Fruit fly (Drosophila melanogaster) whole organism, prepupa: ENCODE results near the gene Muc68E.

Experiments used
- Blimp-1 ChIP-seq: fragments of 200-800 bp; sonication (Bioruptor generic); optimal IDR thresholded peaks from 3 replicates; lab custom pipeline; 2017; ENCODE audit warnings: missing biosample characterization, missing genetic modification characterization, mild to moderate bottlenecking, moderate library complexity, missing genetic modification reagents
- CG10669 ChIP-seq: fragments of 200-800 bp; sonication (Bioruptor generic); optimal IDR thresholded peaks from 3 replicates; lab custom pipeline; 2018; ENCODE audit warnings: missing biosample characterization, mild to moderate bottlenecking, missing genetic modification characterization, moderate library complexity
- CG11902 ChIP-seq: fragments of 200-800 bp; sonication (Bioruptor generic); optimal IDR thresholded peaks from 3 replicates; lab custom pipeline; 2016; ENCODE audit warnings: missing biosample characterization, missing genetic modification characterization
- CG1621 ChIP-seq: fragments of 200-800 bp; sonication (Bioruptor generic); optimal IDR thresholded peaks from 3 replicates; lab custom pipeline; 2018; ENCODE audit warnings: missing biosample characterization, mild to moderate bottlenecking, missing genetic modification characterization
- CG3032 ChIP-seq: fragments of 200-800 bp; optimal IDR thresholded peaks from 2 replicates; lab custom pipeline; 2019; ENCODE audit warnings: missing biosample characterization, mild to moderate bottlenecking, missing genetic modification characterization, moderate library complexity
- CG34406 ChIP-seq: fragments of 200-800 bp; sonication (Bioruptor generic); optimal IDR thresholded peaks from 3 replicates; lab custom pipeline; 2016; ENCODE audit warnings: missing biosample characterization, missing genetic modification characterization
- CG3919 ChIP-seq: fragments of 200-800 bp; sonication (Bioruptor generic); optimal IDR thresholded peaks from 3 replicates; lab custom pipeline; 2016; ENCODE audit warnings: missing biosample characterization, missing genetic modification characterization
- CG4318 ChIP-seq: fragments of 200-800 bp; sonication (Bioruptor generic); optimal IDR thresholded peaks from 3 replicates; lab custom pipeline; 2017; ENCODE audit warnings: missing biosample characterization, mild to moderate bottlenecking, missing genetic modification characterization
- CG6163 ChIP-seq: fragments of 200-800 bp; sonication (Bioruptor generic); IDR thresholded peaks from 3 replicates; pipeline ENCODE4 v1.3.6; 2022; ENCODE audit warnings: missing biosample characterization, missing genetic modification characterization
- CG6276 ChIP-seq: fragments of 200-800 bp; sonication (Bioruptor generic); optimal IDR thresholded peaks from 2 replicates; lab custom pipeline; 2017; ENCODE audit warnings: missing biosample characterization, mild to moderate bottlenecking, missing genetic modification characterization
- CG6808 ChIP-seq: fragments of 200-800 bp; sonication (Bioruptor generic); optimal IDR thresholded peaks from 3 replicates; lab custom pipeline; 2017; ENCODE audit warnings: missing biosample characterization, missing genetic modification characterization, mild to moderate bottlenecking, moderate library complexity, missing genetic modification reagents
- CG6854 ChIP-seq: fragments of 200-800 bp; sonication (Bioruptor generic); optimal IDR thresholded peaks from 2 replicates; lab custom pipeline; 2017; ENCODE audit warnings: missing biosample characterization, mild to moderate bottlenecking, missing genetic modification characterization
- CG7368 ChIP-seq: fragments of 200-800 bp; sonication (Bioruptor generic); optimal IDR thresholded peaks from 3 replicates; lab custom pipeline; 2016; ENCODE audit warnings: missing biosample characterization, missing genetic modification characterization
- CG8119 ChIP-seq: fragments of 200-800 bp; sonication (Bioruptor generic); IDR thresholded peaks from 3 replicates; pipeline ENCODE4 v1.3.6; 2022; ENCODE audit warnings: missing biosample characterization, missing genetic modification characterization
- CG8319 ChIP-seq: fragments of 200-800 bp; sonication (Bioruptor generic); optimal IDR thresholded peaks from 3 replicates; lab custom pipeline; 2016; ENCODE audit warnings: missing biosample characterization, missing genetic modification characterization
- CG8632 ChIP-seq: fragments of 200-800 bp; sonication (Bioruptor generic); optimal IDR thresholded peaks from 3 replicates; lab custom pipeline; 2016; ENCODE audit warnings: missing biosample characterization, missing genetic modification characterization
- Eip75B ChIP-seq: fragments of 200-800 bp; sonication (Bioruptor generic); optimal IDR thresholded peaks from 3 replicates; lab custom pipeline; 2016; ENCODE audit warnings: missing biosample characterization, missing genetic modification characterization
- Eip93F ChIP-seq: fragments of 200-800 bp; sonication (Bioruptor generic); optimal IDR thresholded peaks from 2 replicates; lab custom pipeline; 2016; ENCODE audit warnings: missing biosample characterization, mild to moderate bottlenecking, missing genetic modification characterization
- Gug ChIP-seq: fragments of 200-800 bp; sonication (Bioruptor generic); IDR thresholded peaks from 2 replicates; pipeline ENCODE4 v1.3.6; 2022; ENCODE audit warnings: missing biosample characterization, missing genetic modification characterization
- Hr38 ChIP-seq: sonication (Bioruptor generic); optimal IDR thresholded peaks from 2 replicates; lab custom pipeline; 2016; ENCODE audit warnings: missing biosample characterization, missing genetic modification characterization
- Lpt ChIP-seq: fragments of 200-800 bp; sonication (Bioruptor generic); optimal IDR thresholded peaks from 3 replicates; lab custom pipeline; 2016; ENCODE audit warnings: missing biosample characterization, missing genetic modification characterization
- OdsH ChIP-seq: fragments of 200-800 bp; sonication (Bioruptor generic); optimal IDR thresholded peaks from 3 replicates; lab custom pipeline; 2016; ENCODE audit warnings: missing biosample characterization, missing genetic modification characterization
- Sox15 ChIP-seq: fragments of 200-800 bp; sonication (Bioruptor generic); optimal IDR thresholded peaks from 3 replicates; lab custom pipeline; 2016; ENCODE audit warnings: missing biosample characterization, missing genetic modification characterization
- achi ChIP-seq: fragments of 200-800 bp; sonication (Bioruptor generic); optimal IDR thresholded peaks from 3 replicates; lab custom pipeline; 2016; ENCODE audit warnings: missing biosample characterization, missing genetic modification characterization
- cyc ChIP-seq: fragments of 200-800 bp; sonication (Bioruptor generic); optimal IDR thresholded peaks from 3 replicates; lab custom pipeline; 2016; ENCODE audit warnings: missing biosample characterization, missing genetic modification characterization
- dac ChIP-seq: fragments of 200-800 bp; sonication (Bioruptor generic); optimal IDR thresholded peaks from 2 replicates; lab custom pipeline; 2017; ENCODE audit warnings: missing biosample characterization, mild to moderate bottlenecking, missing genetic modification characterization
- dsx ChIP-seq: fragments of 200-800 bp; optimal IDR thresholded peaks from 3 replicates; lab custom pipeline; 2019; ENCODE audit warnings: missing biosample characterization, mild to moderate bottlenecking, missing genetic modification characterization, moderate library complexity; ENCODE audit not compliant: poor library complexity, severe bottlenecking
- fd59A ChIP-seq: fragments of 200-800 bp; sonication (Bioruptor generic); optimal IDR thresholded peaks from 2 replicates; lab custom pipeline; 2017; ENCODE audit warnings: missing biosample characterization, mild to moderate bottlenecking, missing genetic modification characterization, missing genetic modification reagents
- fd85E ChIP-seq: fragments of 200-800 bp; sonication (Bioruptor generic); optimal IDR thresholded peaks from 3 replicates; lab custom pipeline; 2016; ENCODE audit warnings: missing biosample characterization, missing genetic modification characterization
- fkh ChIP-seq: fragments of 200-800 bp; sonication (Bioruptor generic); optimal IDR thresholded peaks from 3 replicates; lab custom pipeline; 2017; ENCODE audit warnings: missing biosample characterization, mild to moderate bottlenecking, missing genetic modification characterization, moderate library complexity
- lz ChIP-seq: fragments of 200-800 bp; sonication (Bioruptor generic); optimal IDR thresholded peaks from 3 replicates; lab custom pipeline; 2016; ENCODE audit warnings: missing biosample characterization, missing genetic modification characterization
- pdm3 ChIP-seq: fragments of 200-800 bp; sonication (Bioruptor generic); optimal IDR thresholded peaks from 3 replicates; lab custom pipeline; 2016; ENCODE audit warnings: missing biosample characterization, missing genetic modification characterization
- salr ChIP-seq, 2 experiments: fragments of 200-800 bp; sonication (Bioruptor generic); optimal IDR thresholded peaks; 3 replicates each; lab custom pipeline; 2016 to 2018; ENCODE audit warnings: missing biosample characterization in 2 of 2, missing genetic modification characterization in 2 of 2, mild to moderate bottlenecking in 1 of 2
- spab ChIP-seq: fragments of 200-800 bp; sonication (Bioruptor generic); optimal IDR thresholded peaks from 2 replicates; lab custom pipeline; 2017; ENCODE audit warnings: missing biosample characterization, mild to moderate bottlenecking, missing genetic modification characterization, missing genetic modification reagents
- ss ChIP-seq, 2 experiments: fragments of 200-800 bp; sonication (Bioruptor generic); optimal IDR thresholded peaks; 2 replicates in 1 of 2; 3 replicates in 1 of 2; lab custom pipeline; 2017 to 2018; ENCODE audit warnings: mild to moderate bottlenecking in 2 of 2, missing biosample characterization in 2 of 2, missing genetic modification characterization in 2 of 2, moderate library complexity in 1 of 2
- vri ChIP-seq: fragments of 200-800 bp; sonication (Bioruptor generic); optimal IDR thresholded peaks from 3 replicates; lab custom pipeline; 2016; ENCODE audit warnings: missing biosample characterization, mild to moderate bottlenecking, missing genetic modification characterization

Gene Muc68E

dm6 chr3L:12013698-12014097, 40.9 kb upstream of the Muc68E start (continued):
- TF ChIP-seq Eip75B (GFP tag; lab: Kevin White, UChicago) = no peak
- TF ChIP-seq cyc (GFP tag; lab: Kevin White, UChicago) = peak; percentile 13
- peak; percentile 28; the same call in 1 of the 3 replicates for TF ChIP-seq CG6163 (GFP tag; lab: Robert Waterston, UW)
- TF ChIP-seq CG3032 = peak; percentile 66
- no peak for TF ChIP-seq CG7368 (GFP tag; lab: Kevin White, UChicago)
- TF ChIP-seq Eip93F = no peak
- TF ChIP-seq CG6808 (GFP tag; lab: Kevin White, UChicago) = no peak
- TF ChIP-seq CG8119 (GFP tag; lab: Robert Waterston, UW) = no peak
- no peak for TF ChIP-seq Hr38 (GFP tag; lab: Kevin White, UChicago)
- peak; percentile 39 for TF ChIP-seq fd59A (GFP tag; lab: Kevin White, UChicago)
- peak; percentile 22 for TF ChIP-seq lz (GFP tag; lab: Kevin White, UChicago)
- TF ChIP-seq CG1621 (tag; lab: Kevin White, UChicago) = peak; percentile 29
- TF ChIP-seq CG10669 (GFP tag; lab: Kevin White, UChicago) = peak; percentile 45
- no peak for TF ChIP-seq CG11902 (GFP tag; lab: Kevin White, UChicago)
- no peak for TF ChIP-seq ss (GFP tag; optimal IDR thresholded peaks at IDR 0.05; lab: Kevin White, UChicago)
- peak; percentile 16 for TF ChIP-seq pdm3 (GFP tag; lab: Kevin White, UChicago)
- no peak for TF ChIP-seq OdsH
- TF ChIP-seq Sox15 = no peak
- TF ChIP-seq dac (GFP tag; lab: Kevin White, UChicago) = no peak
- TF ChIP-seq CG8319 (GFP tag; lab: Kevin White, UChicago) = peak; percentile 0
- TF ChIP-seq Lpt (GFP tag; lab: Kevin White, UChicago) = peak; percentile 4
- TF ChIP-seq, all 60 proteins: peak for 24

dm6 chr3L:12007945-12008344, 35.2 kb upstream of the Muc68E start:
- TF ChIP-seq dsx (peak; percentile 82), CG6276 (no peak)

dm6 chr3L:12004136-12004535, 31.4 kb upstream of the Muc68E start:
- TF ChIP-seq CG34406 (GFP tag; lab: Kevin White, UChicago) = no peak
- TF ChIP-seq Gug (GFP tag; lab: Robert Waterston, UW) = no peak
- no peak for TF ChIP-seq CG6854 (GFP tag; lab: Kevin White, UChicago)
- TF ChIP-seq, all 60 proteins: peak for 0

- TF ChIP-seq CG4318 (GFP tag; lab: Kevin White, UChicago) (no peak), spab (no peak), fkh (no peak), salr (GFP tag; optimal IDR thresholded peaks at IDR 0.05; lab: Kevin White, UChicago) (no peak), CG1621 (tag; lab: Kevin White, UChicago) (no peak), vri (GFP tag; lab: Kevin White, UChicago) (no peak), Gug (GFP tag; lab: Robert Waterston, UW) (no peak), CG6808 (GFP tag; lab: Kevin White, UChicago) (no peak), CG8119 (GFP tag; lab: Robert Waterston, UW) (no peak), fd85E (GFP tag; lab: Kevin White, UChicago) (no peak), achi (no peak), CG6276 (no peak), Blimp-1 (GFP tag; lab: Kevin White, UChicago) (no peak), CG8632 (GFP tag; lab: Kevin White, UChicago) (no peak), dsx (no peak), CG3919 (GFP tag; lab: Kevin White, UChicago) (no peak), OdsH (no peak)
- TF ChIP-seq, all 60 proteins: peak for 0
Observed at dm6 chr3L:12003457-12003856, 30.7 kb upstream of the Muc68E start.
